Fruit fly (Drosophila melanogaster) whole organism, adult: ENCODE data around the gene CG34183.

Source experiments
- CG11617 ChIP-seq: fragments of 200-800 bp; sonication (Bioruptor generic); optimal IDR thresholded peaks from 2 replicates; lab custom pipeline; 2017; ENCODE audit warnings: mild to moderate bottlenecking, missing biosample characterization, missing genetic modification reagents, missing genetic modification characterization
- CG12768 ChIP-seq: fragments of 200-800 bp; sonication (Bioruptor generic); optimal IDR thresholded peaks from 2 replicates; lab custom pipeline; 2017; ENCODE audit warnings: missing biosample characterization, missing genetic modification characterization, mild to moderate bottlenecking, moderate library complexity, missing genetic modification reagents
- CG14711 ChIP-seq: fragments of 200-800 bp; sonication (Bioruptor generic); optimal IDR thresholded peaks from 2 replicates; lab custom pipeline; 2018; ENCODE audit warnings: missing biosample characterization, mild to moderate bottlenecking, missing genetic modification characterization, moderate library complexity
- CG1620 ChIP-seq: fragments of 200-800 bp; sonication (Bioruptor generic); optimal IDR thresholded peaks from 2 replicates; lab custom pipeline; 2016; ENCODE audit warnings: missing biosample characterization, missing genetic modification characterization
- CG33017 ChIP-seq: fragments of 200-800 bp; sonication (Bioruptor generic); optimal IDR thresholded peaks from 2 replicates; lab custom pipeline; 2018; ENCODE audit warnings: missing biosample characterization, mild to moderate bottlenecking, missing genetic modification characterization, moderate library complexity
- CG5204 ChIP-seq: fragments of 200-800 bp; sonication (Bioruptor generic); optimal IDR thresholded peaks from 2 replicates; lab custom pipeline; 2016; ENCODE audit warnings: missing biosample characterization, missing genetic modification characterization
- CG7045 ChIP-seq: fragments of 200-800 bp; sonication (Bioruptor generic); optimal IDR thresholded peaks from 2 replicates; lab custom pipeline; 2017; ENCODE audit warnings: missing biosample characterization, mild to moderate bottlenecking, missing genetic modification characterization
- CG7101 ChIP-seq: fragments of 200-800 bp; sonication (Bioruptor generic); optimal IDR thresholded peaks from 2 replicates; lab custom pipeline; 2018; ENCODE audit warnings: missing biosample characterization, mild to moderate bottlenecking, missing genetic modification characterization, moderate library complexity
- Clk ChIP-seq: fragments of 200-800 bp; sonication (Bioruptor generic); optimal IDR thresholded peaks from 2 replicates; lab custom pipeline; 2017; ENCODE audit warnings: missing biosample characterization, missing genetic modification characterization
- Crg-1 ChIP-seq: fragments of 200-800 bp; sonication (Bioruptor generic); optimal IDR thresholded peaks from 2 replicates; lab custom pipeline; 2016; ENCODE audit warnings: missing biosample characterization, missing genetic modification characterization
- Hr96 ChIP-seq: fragments of 200-800 bp; sonication (Bioruptor generic); optimal IDR thresholded peaks from 2 replicates; lab custom pipeline; 2016; ENCODE audit warnings: missing biosample characterization, missing genetic modification characterization
- Mnt ChIP-seq: fragments of 200-800 bp; sonication (Bioruptor generic); optimal IDR thresholded peaks from 2 replicates; lab custom pipeline; 2016; ENCODE audit warnings: missing biosample characterization, mild to moderate bottlenecking, missing genetic modification characterization
- bab1 ChIP-seq: fragments of 200-800 bp; sonication (Bioruptor generic); optimal IDR thresholded peaks from 3 replicates; lab custom pipeline; 2019; ENCODE audit warnings: missing biosample characterization, mild to moderate bottlenecking, missing genetic modification characterization, moderate library complexity
- cic ChIP-seq: fragments of 200-800 bp; sonication (Bioruptor generic); optimal IDR thresholded peaks from 2 replicates; lab custom pipeline; 2017; ENCODE audit warnings: missing biosample characterization, mild to moderate bottlenecking, missing genetic modification characterization, moderate library complexity
- cnc ChIP-seq, 2 experiments: fragments of >200 bp; optimal IDR thresholded peaks; 2 replicates each; lab custom pipeline; 2017
- kay ChIP-seq: fragments of 200-800 bp; sonication (Bioruptor generic); peaks from one replicate; lab custom pipeline; 2016; ENCODE audit warnings: missing biosample characterization, missing genetic modification characterization, borderline replicate concordance
- ovo ChIP-seq: fragments of 200-800 bp; sonication (Bioruptor generic); optimal IDR thresholded peaks from 2 replicates; lab custom pipeline; 2016; ENCODE audit warnings: missing biosample characterization, missing genetic modification characterization
- pad ChIP-seq: fragments of 200-800 bp; sonication (Bioruptor generic); optimal IDR thresholded peaks from 3 replicates; lab custom pipeline; 2017; ENCODE audit warnings: missing biosample characterization, missing genetic modification characterization, mild to moderate bottlenecking, moderate library complexity, missing genetic modification reagents
- tj ChIP-seq: fragments of 200-800 bp; sonication (Bioruptor generic); optimal IDR thresholded peaks from 3 replicates; lab custom pipeline; 2017; ENCODE audit warnings: missing biosample characterization, mild to moderate bottlenecking, missing genetic modification characterization, moderate library complexity
- toe ChIP-seq: fragments of 200-800 bp; sonication (Bioruptor generic); optimal IDR thresholded peaks from 2 replicates; lab custom pipeline; 2016; ENCODE audit warnings: missing biosample characterization, missing genetic modification characterization

The CG34183 gene

DNA sequence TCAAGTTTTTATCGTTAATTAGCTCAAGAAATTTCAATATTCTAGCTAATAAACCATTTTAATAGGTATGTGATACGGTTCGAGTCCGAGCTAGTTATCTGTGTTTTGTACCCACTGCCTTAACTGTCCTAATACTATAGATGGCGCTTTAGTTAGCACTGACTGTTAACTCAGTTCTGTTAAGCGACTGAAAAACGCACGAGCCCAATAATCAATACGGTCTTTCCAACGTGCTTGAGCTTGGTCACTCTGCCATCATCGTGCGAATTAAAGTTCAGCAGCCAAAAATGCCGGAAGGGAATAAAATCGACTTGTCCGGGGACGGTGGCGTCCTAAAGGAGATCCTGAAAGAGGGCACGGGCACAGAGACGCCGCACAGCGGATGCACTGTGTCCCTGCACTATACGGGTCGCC, 2.7 kb downstream of the CG34183 start, which contains the start of gene Fkbp59:
Gene Fkbp59, plus strand, starts transcription at position 150 of the 414 bp plus-strand sequence.
- TF ChIP-seq CG5204 (GFP tag; lab: Kevin White, UChicago) (no peak), Hr96 (no peak), Clk (GFP tag; lab: Kevin White, UChicago) (no peak), pad (GFP tag; lab: Kevin White, UChicago) (no peak), CG11617 (no peak), Crg-1 (GFP tag; lab: Kevin White, UChicago) (no peak), CG14711 (tag; lab: Kevin White, UChicago) (no peak), CG7045 (GFP tag; lab: Kevin White, UChicago) (no peak), Mnt (GFP tag; lab: Kevin White, UChicago) (peak; percentile 80), CG7101 (tag; lab: Kevin White, UChicago) (peak; percentile 10), kay (no peak), cnc (optimal IDR thresholded peaks at IDR 0.05; lab: Kevin White, UChicago) (no peak), CG12768 (GFP tag; lab: Kevin White, UChicago) (no peak), bab1 (GFP tag; lab: Kevin White, UChicago) (peak; percentile 23), toe (no peak), CG1620 (GFP tag; lab: Kevin White, UChicago) (peak; percentile 8), cic (GFP tag; lab: Kevin White, UChicago) (no peak), CG33017 (tag; lab: Kevin White, UChicago) (peak; percentile 25), tj (GFP tag; lab: Kevin White, UChicago) (no peak), ovo (GFP tag; lab: Kevin White, UChicago) (peak; percentile 5)

DNA sequence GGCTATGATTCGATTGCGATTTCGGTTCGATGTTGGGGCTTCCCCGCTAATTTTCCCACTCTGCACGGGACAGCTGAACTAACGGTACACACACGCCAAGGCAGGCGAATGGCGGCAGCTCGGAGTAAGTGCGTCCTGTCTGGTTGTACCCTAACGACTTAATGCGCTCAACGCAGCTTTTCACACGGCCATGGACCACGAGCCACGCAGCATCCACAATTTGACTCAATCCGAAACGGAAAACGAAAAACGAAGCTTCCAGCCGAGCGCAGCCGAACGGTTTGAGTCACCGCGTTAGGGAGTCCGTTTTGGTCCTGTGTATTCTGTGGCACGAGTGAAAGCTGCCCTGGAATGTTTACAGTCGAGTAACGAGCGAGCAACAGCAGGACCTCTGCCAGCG, 4.5 kb downstream of the CG34183 start, which contains the start of gene nAChRalpha6:
Gene nAChRalpha6, minus strand, starts transcription at position 165 of the 400 bp plus-strand sequence.
- TF ChIP-seq Mnt (GFP tag; lab: Kevin White, UChicago) (no peak), CG5204 (GFP tag; lab: Kevin White, UChicago) (no peak), CG7101 (tag; lab: Kevin White, UChicago) (no peak), CG1620 (GFP tag; lab: Kevin White, UChicago) (no peak), pad (GFP tag; lab: Kevin White, UChicago) (no peak), Hr96 (no peak), kay (no peak), tj (GFP tag; lab: Kevin White, UChicago) (no peak), CG7045 (GFP tag; lab: Kevin White, UChicago) (no peak), CG14711 (tag; lab: Kevin White, UChicago) (no peak), Clk (GFP tag; lab: Kevin White, UChicago) (no peak), bab1 (GFP tag; lab: Kevin White, UChicago) (no peak), cic (GFP tag; lab: Kevin White, UChicago) (no peak), CG33017 (tag; lab: Kevin White, UChicago) (no peak), ovo (GFP tag; lab: Kevin White, UChicago) (no peak), toe (no peak), CG12768 (GFP tag; lab: Kevin White, UChicago) (no peak), Crg-1 (GFP tag; lab: Kevin White, UChicago) (no peak), cnc (optimal IDR thresholded peaks at IDR 0.05; lab: Kevin White, UChicago) (no peak), CG11617 (no peak)

DNA sequence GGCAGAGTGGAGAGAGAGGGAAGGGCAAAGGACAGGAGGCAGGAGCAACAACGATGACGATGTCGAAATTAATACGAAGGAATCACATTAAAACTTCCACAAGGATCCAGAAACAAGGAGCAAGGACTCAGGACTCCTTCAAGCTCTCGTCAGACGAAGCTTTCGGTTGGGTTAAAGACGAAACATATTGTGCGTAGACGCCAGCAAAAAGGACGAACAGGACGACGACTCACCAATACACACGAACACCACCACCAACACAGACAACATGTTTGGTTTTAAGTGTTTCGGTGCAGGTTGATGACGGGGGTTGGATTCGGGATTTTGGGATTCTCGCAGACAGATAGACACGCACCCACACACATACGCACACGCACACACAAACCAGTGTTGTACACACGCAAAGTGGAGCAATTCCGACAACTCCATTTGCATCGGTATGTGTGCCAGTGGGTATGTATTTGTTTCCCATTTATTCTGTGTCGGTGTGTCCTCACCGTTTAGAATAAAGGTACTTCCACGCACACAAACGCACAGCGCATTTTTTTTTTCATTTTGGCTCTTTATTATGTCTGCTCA, 8.1 kb downstream of the CG34183 start:
- TF ChIP-seq bab1 (GFP tag; lab: Kevin White, UChicago): no peak
- no peak for TF ChIP-seq CG7101 (tag; lab: Kevin White, UChicago)
- no peak for TF ChIP-seq Hr96
- TF ChIP-seq cnc (optimal IDR thresholded peaks at IDR 0.05; lab: Kevin White, UChicago): no peak
- no peak for TF ChIP-seq kay

DNA sequence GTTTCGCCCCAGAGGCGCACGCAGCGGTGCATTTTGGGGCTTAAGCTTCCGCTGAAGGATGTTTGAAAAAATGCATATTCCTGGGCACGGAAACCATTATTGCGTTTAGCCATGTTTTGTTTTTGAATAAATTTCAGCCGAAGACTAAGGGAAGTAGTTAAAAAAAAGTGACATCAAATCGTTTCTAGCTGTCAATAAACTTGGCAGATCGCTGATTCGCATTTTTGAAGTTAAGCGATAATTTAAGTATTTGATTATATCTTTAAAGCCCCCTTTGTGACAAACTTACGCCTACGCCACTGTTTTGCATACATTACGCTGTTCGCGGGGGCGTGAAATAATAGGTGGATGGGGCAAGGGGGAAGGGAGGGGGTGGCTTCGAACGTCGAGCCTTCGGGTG, 26.2 kb downstream of the CG34183 start:
- TF ChIP-seq cic (GFP tag; lab: Kevin White, UChicago) (no peak), CG33017 (tag; lab: Kevin White, UChicago) (no peak), toe (no peak), Hr96 (no peak), cnc (optimal IDR thresholded peaks at IDR 0.05; lab: Kevin White, UChicago) (no peak), CG11617 (no peak), Mnt (GFP tag; lab: Kevin White, UChicago) (no peak)

DNA sequence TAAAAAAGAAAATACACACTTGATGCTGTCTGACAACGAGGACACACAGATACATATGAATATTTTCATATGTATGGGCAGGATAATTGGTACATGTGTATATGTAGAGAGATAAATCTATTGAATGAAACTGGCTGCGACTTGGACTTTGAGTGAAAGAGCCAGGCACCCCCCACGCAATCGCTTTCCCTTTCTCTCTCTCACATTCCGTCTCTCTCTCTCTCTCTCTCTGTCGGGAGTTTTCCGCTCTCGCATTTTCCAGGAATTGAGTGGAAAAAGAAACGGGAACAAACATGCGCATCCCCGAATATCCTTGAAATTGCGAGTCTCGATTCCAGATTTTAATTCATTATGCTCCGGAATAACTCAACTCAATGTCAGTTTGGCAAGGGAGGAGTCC, 27.1 kb downstream of the CG34183 start:
- no peak for TF ChIP-seq cnc (optimal IDR thresholded peaks at IDR 0.05; lab: Kevin White, UChicago)
- TF ChIP-seq CG12768 (GFP tag; lab: Kevin White, UChicago): no peak
- TF ChIP-seq Mnt (GFP tag; lab: Kevin White, UChicago): no peak
- no peak for TF ChIP-seq CG11617
- no peak for TF ChIP-seq bab1 (GFP tag; lab: Kevin White, UChicago)
- no peak for TF ChIP-seq Crg-1 (GFP tag; lab: Kevin White, UChicago)
- TF ChIP-seq ovo (GFP tag; lab: Kevin White, UChicago): no peak

DNA sequence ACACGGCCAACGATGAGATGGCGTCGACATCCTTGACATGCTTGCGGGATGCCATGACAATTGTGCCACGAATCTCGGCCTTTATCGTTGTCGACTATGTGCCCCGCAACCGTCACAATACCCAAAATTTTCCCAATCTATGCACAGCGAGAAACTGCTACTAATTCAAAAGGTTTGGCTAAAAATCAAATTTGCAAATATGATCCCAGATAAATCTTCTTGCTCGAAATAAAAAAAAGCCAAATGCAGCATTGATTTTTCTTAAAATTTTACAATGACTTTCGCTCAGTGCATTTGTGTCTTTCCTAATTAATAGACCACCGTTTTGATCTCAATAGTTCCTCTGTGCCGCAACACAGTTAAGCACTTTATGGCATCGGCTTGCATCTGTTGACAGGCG, 27.6 kb downstream of the CG34183 start:
- TF ChIP-seq CG7045 (GFP tag; lab: Kevin White, UChicago) (no peak), kay (no peak), cic (GFP tag; lab: Kevin White, UChicago) (no peak), bab1 (GFP tag; lab: Kevin White, UChicago) (no peak), CG14711 (tag; lab: Kevin White, UChicago) (no peak), CG12768 (GFP tag; lab: Kevin White, UChicago) (no peak), cnc (optimal IDR thresholded peaks at IDR 0.05; lab: Kevin White, UChicago) (no peak), Mnt (GFP tag; lab: Kevin White, UChicago) (no peak), CG5204 (GFP tag; lab: Kevin White, UChicago) (no peak), Crg-1 (GFP tag; lab: Kevin White, UChicago) (no peak), ovo (GFP tag; lab: Kevin White, UChicago) (no peak), toe (no peak), CG11617 (no peak), Clk (GFP tag; lab: Kevin White, UChicago) (no peak), Hr96 (no peak), CG7101 (tag; lab: Kevin White, UChicago) (no peak), tj (GFP tag; lab: Kevin White, UChicago) (no peak), pad (GFP tag; lab: Kevin White, UChicago) (no peak)
